Worm (Caenorhabditis elegans) whole organism, L1 larva: ENCODE results near the gene ptr-24.

ENCODE experiments used
- C16A3.4 ChIP-seq: fragments of 150-350 bp; optimal IDR thresholded peaks from 2 replicates; lab custom pipeline; 2014; ENCODE audit warnings: missing biosample characterization, missing genetic modification characterization
- lsy-2 ChIP-seq, 2 experiments: fragments of 150-350 bp; optimal IDR thresholded peaks; 2 replicates each; lab custom pipeline; 2014; ENCODE audit warnings: missing biosample characterization in 2 of 2, missing genetic modification characterization in 2 of 2
- mab-9 ChIP-seq: fragments of 200-800 bp; sonication (Bioruptor generic); IDR thresholded peaks from 2 replicates; pipeline ENCODE4 v1.3.6; 2022; ENCODE audit warnings: missing genetic modification reagents, missing genetic modification characterization, missing compliant biosample characterization
- mep-1 ChIP-seq: fragments of 150-350 bp; optimal IDR thresholded peaks from 2 replicates; lab custom pipeline; 2014; ENCODE audit warnings: missing biosample characterization, missing genetic modification characterization
- nhr-12 ChIP-seq: sonication (generic microtip); optimal IDR thresholded peaks from 2 replicates; lab custom pipeline; 2017; ENCODE audit warnings: missing biosample characterization, missing genetic modification characterization
- pag-3 ChIP-seq: sonication (generic microtip); optimal IDR thresholded peaks from 2 replicates; lab custom pipeline; 2017; ENCODE audit warnings: missing genetic modification characterization, mild to moderate bottlenecking, missing compliant biosample characterization, antibody characterized with exemption, borderline replicate concordance; ENCODE audit not compliant: insufficient read depth
- skn-1 ChIP-seq: fragments of 150-350 bp; optimal IDR thresholded peaks from 2 replicates; lab custom pipeline; 2014; ENCODE audit warnings: missing biosample characterization, missing genetic modification characterization
- unc-130 ChIP-seq: fragments of 150-350 bp; optimal IDR thresholded peaks from 2 replicates; lab custom pipeline; 2017; ENCODE audit warnings: missing biosample characterization, missing genetic modification characterization, inconsistent platforms
- unc-62 ChIP-seq: fragments of 150-350 bp; optimal IDR thresholded peaks from 2 replicates; lab custom pipeline; 2014; ENCODE audit warnings: missing biosample characterization, missing genetic modification reagents, missing genetic modification characterization

ce11 chrX:13288715-13289114 lies 49.1 kb upstream of the ptr-24 start, which contains the start of gene R04D3.4:
- TF ChIP-seq mab-9 (no peak), unc-130 (tag; lab: Kevin White, UChicago) (no peak), pag-3 (tag; lab: Kevin White, UChicago) (no peak), nhr-12 (no peak), mep-1 (tag; lab: Kevin White, UChicago) (no peak), unc-62 (GFP tag; lab: Kevin White, UChicago) (no peak), C16A3.4 (tag; lab: Kevin White, UChicago) (no peak), lsy-2 (tag; optimal IDR thresholded peaks at IDR 0.05; lab: Kevin White, UChicago) (no peak), skn-1 (tag; lab: Kevin White, UChicago) (no peak)
